Worm (Caenorhabditis elegans) whole organism, mixed stage, embryonic: ENCODE results near the gene F13A2.4.

Experiments
- M03D4.4 ChIP-seq: sonication (generic microtip); optimal IDR thresholded peaks from 2 replicates; lab custom pipeline; 2017; ENCODE audit warnings: mild to moderate bottlenecking, missing genetic modification characterization, missing compliant biosample characterization
- bed-3 ChIP-seq: fragments of 200-800 bp; sonication (Bioruptor generic); optimal IDR thresholded peaks from 3 replicates; lab custom pipeline; 2018; ENCODE audit warnings: mild to moderate bottlenecking, missing genetic modification characterization, moderate library complexity, missing compliant biosample characterization
- blmp-1 ChIP-seq: fragments of 150-350 bp; optimal IDR thresholded peaks from 2 replicates; lab custom pipeline; 2014; ENCODE audit warnings: missing biosample characterization, missing genetic modification characterization
- ceh-39 ChIP-seq: fragments of 150-350 bp; optimal IDR thresholded peaks from 2 replicates; lab custom pipeline; 2014; ENCODE audit warnings: missing biosample characterization, missing genetic modification characterization
- ceh-43 ChIP-seq: fragments of 200-800 bp; sonication (Bioruptor generic); optimal IDR thresholded peaks from 2 replicates; lab custom pipeline; 2018; ENCODE audit warnings: mild to moderate bottlenecking, missing genetic modification characterization, moderate library complexity, missing compliant biosample characterization
- ces-1 ChIP-seq: fragments of 150-350 bp; optimal IDR thresholded peaks from 2 replicates; lab custom pipeline; 2014; ENCODE audit warnings: missing biosample characterization, missing genetic modification reagents, missing genetic modification characterization
- cnd-1 ChIP-seq: fragments of 200-800 bp; sonication (Bioruptor generic); optimal IDR thresholded peaks from 2 replicates; lab custom pipeline; 2018; ENCODE audit warnings: mild to moderate bottlenecking, missing genetic modification characterization, missing compliant biosample characterization
- drap-1 ChIP-seq: fragments of 200-800 bp; sonication (Bioruptor generic); optimal IDR thresholded peaks from 3 replicates; lab custom pipeline; 2018; ENCODE audit warnings: mild to moderate bottlenecking, missing genetic modification characterization, missing compliant biosample characterization
- elt-1 ChIP-seq: sonication (generic microtip); optimal IDR thresholded peaks from 2 replicates; lab custom pipeline; 2017; ENCODE audit warnings: missing genetic modification characterization, mild to moderate bottlenecking, missing compliant biosample characterization, antibody characterized with exemption, moderate library complexity, borderline replicate concordance; ENCODE audit not compliant: insufficient read depth
- elt-3 ChIP-seq: fragments of 150-350 bp; optimal IDR thresholded peaks from 2 replicates; lab custom pipeline; 2014; ENCODE audit warnings: missing biosample characterization, missing genetic modification characterization
- flh-1 ChIP-seq: fragments of 200-800 bp; sonication (Bioruptor generic); optimal IDR thresholded peaks from 2 replicates; lab custom pipeline; 2018; ENCODE audit warnings: mild to moderate bottlenecking, missing genetic modification characterization, moderate library complexity, missing compliant biosample characterization
- ham-2 ChIP-seq: fragments of 200-800 bp; sonication (Bioruptor generic); optimal IDR thresholded peaks from 2 replicates; lab custom pipeline; 2018; ENCODE audit warnings: mild to moderate bottlenecking, missing genetic modification characterization, missing compliant biosample characterization
- hlh-1 ChIP-seq: fragments of 150-350 bp; optimal IDR thresholded peaks from 2 replicates; lab custom pipeline; 2014; ENCODE audit warnings: missing biosample characterization, missing genetic modification reagents, missing genetic modification characterization
- lin-13 ChIP-seq: fragments of 150-350 bp; optimal IDR thresholded peaks from 2 replicates; lab custom pipeline; 2014; ENCODE audit warnings: missing biosample characterization, missing genetic modification characterization
- lin-32 ChIP-seq: fragments of 200-800 bp; sonication (Bioruptor generic); optimal IDR thresholded peaks from 2 replicates; lab custom pipeline; 2018; ENCODE audit warnings: mild to moderate bottlenecking, missing genetic modification characterization, missing compliant biosample characterization
- lsy-2 ChIP-seq: fragments of 150-350 bp; optimal IDR thresholded peaks from 2 replicates; lab custom pipeline; 2014; ENCODE audit warnings: missing biosample characterization, missing genetic modification characterization
- mab-5 ChIP-seq: fragments of 150-350 bp; optimal IDR thresholded peaks from 2 replicates; lab custom pipeline; 2014; ENCODE audit warnings: missing biosample characterization, missing genetic modification characterization
- mep-1 ChIP-seq: fragments of 150-350 bp; optimal IDR thresholded peaks from 2 replicates; lab custom pipeline; 2017; ENCODE audit warnings: missing biosample characterization, missing genetic modification reagents, missing genetic modification characterization, inconsistent platforms
- mls-2 ChIP-seq: sonication (generic microtip); optimal IDR thresholded peaks from 2 replicates; lab custom pipeline; 2016; ENCODE audit warnings: mild to moderate bottlenecking, missing genetic modification characterization, moderate library complexity, missing compliant biosample characterization
- nhr-12 ChIP-seq: fragments of 150-350 bp; optimal IDR thresholded peaks from 2 replicates; lab custom pipeline; 2014; ENCODE audit warnings: missing biosample characterization, missing genetic modification characterization
- nhr-2 ChIP-seq: fragments of 150-350 bp; optimal IDR thresholded peaks from 2 replicates; lab custom pipeline; 2014; ENCODE audit warnings: missing biosample characterization, missing genetic modification characterization
- nhr-237 ChIP-seq: fragments of 150-350 bp; optimal IDR thresholded peaks from 2 replicates; lab custom pipeline; 2014; ENCODE audit warnings: missing biosample characterization, missing genetic modification characterization
- nhr-28 ChIP-seq: fragments of 150-350 bp; optimal IDR thresholded peaks from 2 replicates; lab custom pipeline; 2014; ENCODE audit warnings: missing biosample characterization, missing genetic modification characterization
- nhr-76 ChIP-seq: sonication (generic microtip); optimal IDR thresholded peaks from 2 replicates; lab custom pipeline; 2017; ENCODE audit warnings: missing biosample characterization, missing genetic modification characterization
- pha-4 ChIP-seq: fragments of 150-350 bp; optimal IDR thresholded peaks from 2 replicates; lab custom pipeline; 2018; ENCODE audit warnings: missing biosample characterization, missing genetic modification reagents, missing genetic modification characterization
- sem-2 ChIP-seq: fragments of 200-800 bp; sonication (Bioruptor generic); optimal IDR thresholded peaks from 2 replicates; lab custom pipeline; 2018; ENCODE audit warnings: mild to moderate bottlenecking, missing genetic modification characterization, missing compliant biosample characterization
- snpc-4 ChIP-seq: fragments of 150-350 bp; optimal IDR thresholded peaks from 2 replicates; lab custom pipeline; 2014; ENCODE audit warnings: missing biosample characterization, missing genetic modification characterization
- sptf-1 ChIP-seq: sonication (generic microtip); optimal IDR thresholded peaks from 2 replicates; lab custom pipeline; 2017; ENCODE audit warnings: mild to moderate bottlenecking, missing genetic modification characterization, moderate library complexity, missing compliant biosample characterization
- unc-120 ChIP-seq: sonication (generic microtip); optimal IDR thresholded peaks from 2 replicates; lab custom pipeline; 2017; ENCODE audit warnings: missing genetic modification characterization, missing compliant biosample characterization; ENCODE audit not compliant: poor library complexity, severe bottlenecking
- unc-39 ChIP-seq: fragments of 150-350 bp; optimal IDR thresholded peaks from 2 replicates; lab custom pipeline; 2014; ENCODE audit warnings: missing biosample characterization, missing genetic modification characterization
- unc-62 ChIP-seq: fragments of 150-350 bp; optimal IDR thresholded peaks from 2 replicates; lab custom pipeline; 2014; ENCODE audit warnings: missing biosample characterization, missing genetic modification reagents, missing genetic modification characterization
- zip-8 ChIP-seq: fragments of 150-350 bp; optimal IDR thresholded peaks from 2 replicates; lab custom pipeline; 2014; ENCODE audit warnings: missing biosample characterization, missing genetic modification characterization
- ztf-11 ChIP-seq: fragments of 150-350 bp; optimal IDR thresholded peaks from 2 replicates; lab custom pipeline; 2014; ENCODE audit warnings: missing biosample characterization, missing genetic modification characterization

Gene F13A2.4

DNA sequence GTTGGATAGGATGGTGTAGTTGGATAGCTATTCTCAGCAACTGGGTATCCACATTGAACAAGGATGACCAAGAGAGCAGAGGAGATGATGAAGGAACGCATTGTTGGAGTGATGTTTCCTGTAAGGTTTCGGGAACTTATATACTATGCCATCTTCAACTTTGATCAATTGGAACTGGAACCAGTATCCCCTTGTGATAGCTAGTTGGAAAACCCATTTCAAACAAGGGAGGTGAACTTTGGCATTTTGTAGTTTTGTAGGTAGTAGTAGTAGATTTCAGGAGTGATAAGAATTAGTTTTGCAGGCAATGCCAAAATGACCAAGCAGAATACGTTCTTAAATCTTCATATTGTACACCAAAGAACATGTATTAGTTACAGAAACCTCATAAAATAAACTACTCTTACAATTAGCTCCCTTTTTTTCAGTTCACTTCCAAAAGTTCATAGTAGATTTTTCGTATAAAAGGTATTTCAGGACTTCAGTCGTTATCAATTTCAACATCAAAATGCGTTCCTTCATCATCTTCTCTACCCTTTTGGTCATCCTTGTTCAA is 19.8 kb upstream of the F13A2.4 start, which contains the start of the genes Y47D7A.7 and Y47D7A.2:
TSS of gene Y47D7A.7 (minus strand) at position 101 of the 556 bp plus-strand sequence.
TSS of gene Y47D7A.2 (plus strand) at position 506 of the 556 bp plus-strand sequence.
- TF ChIP-seq elt-1 (no peak), unc-39 (tag; lab: Kevin White, UChicago) (no peak), mab-5 (tag; lab: Kevin White, UChicago) (no peak), lin-13 (tag; lab: Kevin White, UChicago) (no peak), elt-3 (tag; lab: Kevin White, UChicago) (no peak), flh-1 (GFP tag; lab: Kevin White, UChicago) (no peak), sem-2 (GFP tag; lab: Kevin White, UChicago) (no peak), ces-1 (GFP tag; lab: Kevin White, UChicago) (no peak), M03D4.4 (no peak), nhr-28 (tag; lab: Kevin White, UChicago) (no peak), nhr-76 (tag; lab: Kevin White, UChicago) (no peak), drap-1 (GFP tag; lab: Kevin White, UChicago) (no peak), lsy-2 (tag; lab: Kevin White, UChicago) (no peak), zip-8 (tag; lab: Kevin White, UChicago) (no peak)

DNA sequence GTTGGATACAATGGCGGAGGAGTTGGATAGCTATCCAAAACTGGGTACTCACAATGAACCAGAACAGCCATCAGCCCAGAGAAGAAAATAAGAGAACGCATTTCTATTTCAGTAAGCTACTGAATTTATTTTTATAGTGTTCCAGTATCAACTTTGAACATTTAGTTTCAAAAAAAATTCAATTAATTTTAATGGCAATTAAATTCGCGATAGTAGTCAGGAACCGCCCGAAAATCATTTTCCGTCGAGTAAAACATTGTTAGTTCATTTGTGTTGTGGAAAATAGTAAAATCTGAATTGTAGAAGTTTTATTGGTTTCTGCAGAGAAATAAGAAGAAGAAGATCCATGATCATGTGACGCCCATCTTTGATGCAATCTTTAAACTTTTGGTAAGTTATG is 18.1 kb upstream of the F13A2.4 start, which contains the start of gene Y47D7A.6:
TSS of gene Y47D7A.6 (minus strand) at position 101 of the 400 bp plus-strand sequence.
- no peak for TF ChIP-seq mab-5 (tag; lab: Kevin White, UChicago)
- TF ChIP-seq unc-39 (tag; lab: Kevin White, UChicago) = no peak
- no peak for TF ChIP-seq lsy-2 (tag; lab: Kevin White, UChicago)
- TF ChIP-seq mep-1 (tag; lab: Kevin White, UChicago) = no peak
- TF ChIP-seq nhr-2 (tag; lab: Kevin White, UChicago) = no peak
- no peak for TF ChIP-seq unc-120 (tag; lab: Kevin White, UChicago)
- no peak for TF ChIP-seq nhr-237 (tag; lab: Kevin White, UChicago)
- TF ChIP-seq cnd-1 (tag; lab: Kevin White, UChicago) = no peak
- no peak for TF ChIP-seq ceh-43 (GFP tag; lab: Kevin White, UChicago)
- no peak for TF ChIP-seq ztf-11 (tag; lab: Kevin White, UChicago)
- no peak for TF ChIP-seq hlh-1 (tag; lab: Kevin White, UChicago)
- no peak for TF ChIP-seq bed-3 (GFP tag; lab: Kevin White, UChicago)
- TF ChIP-seq snpc-4 (tag; lab: Kevin White, UChicago) = no peak
- TF ChIP-seq lin-32 (GFP tag; lab: Kevin White, UChicago) = no peak
- TF ChIP-seq sptf-1 (tag; lab: Kevin White, UChicago) = no peak
- no peak for TF ChIP-seq nhr-12 (tag; lab: Kevin White, UChicago)
- no peak for TF ChIP-seq drap-1 (GFP tag; lab: Kevin White, UChicago)
- no peak for TF ChIP-seq ceh-39 (tag; lab: Kevin White, UChicago)
- no peak for TF ChIP-seq elt-1
- no peak for TF ChIP-seq nhr-28 (tag; lab: Kevin White, UChicago)

DNA sequence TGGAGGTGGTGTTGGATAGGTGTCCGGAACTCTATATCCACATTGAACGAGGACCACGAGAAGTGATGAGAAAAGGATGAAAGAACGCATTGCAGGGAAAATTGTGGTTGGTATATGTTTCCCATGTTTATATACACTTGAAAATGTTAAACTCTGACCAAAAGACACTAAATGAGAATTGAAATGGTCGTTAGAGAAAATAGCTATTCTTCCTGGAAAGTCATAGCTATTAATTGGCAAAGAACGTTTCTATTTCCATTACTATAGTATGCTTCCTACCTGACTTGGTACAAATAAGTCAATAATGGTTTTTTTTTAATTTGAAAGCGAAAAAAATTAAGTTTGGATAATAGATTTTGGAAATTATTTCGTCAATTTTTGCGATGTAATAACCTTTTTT is 16.7 kb upstream of the F13A2.4 start, which contains the start of gene Y47D7A.18:
TSS of gene Y47D7A.18 (minus strand) at position 101 of the 400 bp plus-strand sequence.
- TF ChIP-seq pha-4 = no peak
- TF ChIP-seq blmp-1 (tag; lab: Kevin White, UChicago) = no peak

DNA sequence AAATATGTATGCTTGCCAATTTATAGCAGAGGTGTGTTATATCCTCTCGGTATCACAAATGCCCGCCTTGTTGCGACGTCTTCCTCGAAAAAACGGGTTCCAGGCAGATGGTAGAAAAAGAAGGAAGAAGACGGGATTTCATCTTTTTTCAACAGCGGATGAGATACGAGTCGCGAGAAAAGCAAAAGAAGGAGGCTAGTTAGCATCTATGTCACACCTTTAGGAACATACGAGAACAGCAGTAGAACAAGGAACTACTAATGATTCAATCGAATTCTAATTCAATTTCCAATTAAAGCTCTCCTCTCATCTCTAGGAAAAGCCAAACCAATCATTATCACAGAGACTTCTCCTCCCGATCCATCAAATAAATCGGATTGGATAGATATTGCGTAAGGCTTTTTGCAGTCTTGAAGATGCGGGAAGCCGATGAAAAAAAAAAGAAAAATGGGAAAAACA is 14.6 kb upstream of the F13A2.4 start, which contains the start of gene grl-5:
TSS of gene grl-5 (minus strand) at position 51 of the 459 bp plus-strand sequence.
- no peak for TF ChIP-seq lin-13 (tag; lab: Kevin White, UChicago)
- TF ChIP-seq nhr-76 (tag; lab: Kevin White, UChicago) = no peak
- peak; percentile 48 for TF ChIP-seq zip-8 (tag; lab: Kevin White, UChicago)
- TF ChIP-seq pha-4 = no peak
- TF ChIP-seq ham-2 = no peak
- TF ChIP-seq ztf-11 (tag; lab: Kevin White, UChicago) = no peak

DNA sequence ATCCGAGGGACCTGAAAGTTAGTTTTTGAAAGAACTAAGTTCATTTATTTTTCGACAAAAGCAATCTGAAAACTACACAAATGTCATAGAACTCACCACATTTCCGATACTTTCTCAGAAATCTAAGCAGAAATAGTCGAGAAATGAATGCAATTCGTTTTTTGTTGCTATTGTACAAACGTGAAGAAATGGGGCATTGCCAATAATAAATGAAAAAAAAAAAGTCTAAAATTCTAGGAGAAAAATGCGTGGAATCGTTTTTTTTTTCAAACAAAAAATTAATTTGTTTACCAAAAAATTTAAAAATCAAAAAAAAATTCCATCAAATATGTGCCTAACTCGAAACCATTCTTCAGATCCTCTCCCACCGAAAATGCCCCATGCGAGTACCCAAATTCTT is 11.7 kb upstream of the F13A2.4 start, which contains the start of gene Y47D7A.17:
TSS of gene Y47D7A.17 (minus strand) at position 101 of the 400 bp plus-strand sequence.
- TF ChIP-seq unc-120 (tag; lab: Kevin White, UChicago) = no peak
- no peak for TF ChIP-seq nhr-237 (tag; lab: Kevin White, UChicago)
- TF ChIP-seq drap-1 (GFP tag; lab: Kevin White, UChicago) = no peak
- no peak for TF ChIP-seq lin-32 (GFP tag; lab: Kevin White, UChicago)
- TF ChIP-seq nhr-76 (tag; lab: Kevin White, UChicago) = no peak
- no peak for TF ChIP-seq pha-4
- TF ChIP-seq sptf-1 (tag; lab: Kevin White, UChicago) = no peak
- no peak for TF ChIP-seq unc-39 (tag; lab: Kevin White, UChicago)
- TF ChIP-seq mls-2 (tag; lab: Kevin White, UChicago) = no peak
- no peak for TF ChIP-seq lsy-2 (tag; lab: Kevin White, UChicago)
- no peak for TF ChIP-seq ceh-39 (tag; lab: Kevin White, UChicago)
- TF ChIP-seq unc-62 (GFP tag; lab: Kevin White, UChicago) = no peak
- TF ChIP-seq nhr-2 (tag; lab: Kevin White, UChicago) = no peak
